Worm (Caenorhabditis elegans): ENCODE data around the gene B0457.4.

Gene B0457.4

DNA sequence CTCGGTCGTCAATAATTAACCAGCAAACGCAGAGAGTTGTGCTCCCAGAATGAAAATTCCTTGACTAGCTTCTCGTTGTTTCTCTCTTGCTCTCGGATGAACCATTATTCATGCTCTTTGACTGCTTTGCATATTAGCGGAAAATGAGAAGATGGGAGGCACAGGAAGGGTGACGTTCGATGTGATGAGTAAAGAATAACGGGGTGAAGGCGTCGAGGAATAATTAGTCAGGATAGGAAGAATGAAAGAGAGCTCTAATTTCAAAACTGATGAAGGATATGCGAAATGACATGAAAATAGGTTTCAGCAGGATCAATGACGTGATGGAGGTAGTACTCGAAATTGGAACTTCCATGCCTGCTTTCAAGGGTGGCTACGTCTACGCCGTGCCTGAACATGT is 39.4 kb upstream of the B0457.4 start:
- no peak for TF ChIP-seq nhr-67 (tag; optimal IDR thresholded peaks at IDR 0.05)
- no peak for TF ChIP-seq hmg-11 (tag; optimal IDR thresholded peaks at IDR 0.05)
- no peak for TF ChIP-seq pqm-1 (tag; optimal IDR thresholded peaks at IDR 0.05)
- TF ChIP-seq ztf-4 (tag; optimal IDR thresholded peaks at IDR 0.05): no peak
- no peak for TF ChIP-seq nhr-237 (tag; optimal IDR thresholded peaks at IDR 0.05)
- no peak for TF ChIP-seq lin-39 (tag; optimal IDR thresholded peaks at IDR 0.05)
- TF ChIP-seq elt-3 (tag; optimal IDR thresholded peaks at IDR 0.05): no peak
- no peak for TF ChIP-seq nhr-76 (tag; optimal IDR thresholded peaks at IDR 0.05)
- no peak for TF ChIP-seq lin-15B (tag; optimal IDR thresholded peaks at IDR 0.05)
- no peak for TF ChIP-seq ztf-11 (tag; optimal IDR thresholded peaks at IDR 0.05)
- no peak for TF ChIP-seq zag-1 (tag; optimal IDR thresholded peaks at IDR 0.05)
- no peak for TF ChIP-seq nfya-1 (tag; optimal IDR thresholded peaks at IDR 0.05; ENCODE audit: insufficient read depth)
- no peak for TF ChIP-seq nhr-77 (tag; optimal IDR thresholded peaks at IDR 0.05)
- TF ChIP-seq sea-2 (GFP tag; optimal IDR thresholded peaks at IDR 0.05): no peak
- TF ChIP-seq R02D3.7 (tag; optimal IDR thresholded peaks at IDR 0.05): no peak
- no peak for TF ChIP-seq nhr-25 (tag; optimal IDR thresholded peaks at IDR 0.05)
- no peak for TF ChIP-seq nhr-12 (tag; optimal IDR thresholded peaks at IDR 0.05)

DNA sequence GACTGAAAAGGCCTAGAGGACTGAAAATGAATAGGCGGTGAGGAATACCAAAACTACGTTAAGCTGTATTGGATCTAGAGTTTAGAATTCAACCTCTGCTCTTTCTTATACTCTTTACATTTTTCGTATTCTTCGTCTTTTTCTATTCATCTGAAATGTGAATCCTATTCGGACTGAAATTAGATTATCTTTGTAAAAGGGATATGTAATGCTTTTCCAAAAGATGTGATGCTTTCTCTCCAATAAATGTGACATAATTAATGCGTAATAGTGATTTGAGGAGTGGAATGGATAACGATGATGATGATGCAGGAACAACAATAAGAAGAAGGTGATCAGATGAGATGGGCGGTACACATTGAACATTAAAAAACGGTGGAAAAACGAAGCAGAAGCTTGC is 36.8 kb upstream of the B0457.4 start:
- no peak for TF ChIP-seq unc-39 (tag; optimal IDR thresholded peaks at IDR 0.05)
- TF ChIP-seq sea-2 (GFP tag; optimal IDR thresholded peaks at IDR 0.05): no peak
- no peak for TF ChIP-seq elt-2 (tag; optimal IDR thresholded peaks at IDR 0.05)
- TF ChIP-seq tbx-2 (tag; optimal IDR thresholded peaks at IDR 0.05): no peak
- TF ChIP-seq nhr-43 (tag; optimal IDR thresholded peaks at IDR 0.05; ENCODE audit: poor library complexity, severe bottlenecking): no peak
- TF ChIP-seq nhr-25 (tag; optimal IDR thresholded peaks at IDR 0.05): no peak
- no peak for TF ChIP-seq elt-3 (tag; optimal IDR thresholded peaks at IDR 0.05)
- TF ChIP-seq egl-5 (tag; optimal IDR thresholded peaks at IDR 0.05): no peak
- TF ChIP-seq lsy-12 (tag; optimal IDR thresholded peaks at IDR 0.05): no peak
- no peak for TF ChIP-seq nhr-67 (tag; optimal IDR thresholded peaks at IDR 0.05)
- TF ChIP-seq snpc-4 (tag; optimal IDR thresholded peaks at IDR 0.05): no peak
- TF ChIP-seq zag-1 (tag; optimal IDR thresholded peaks at IDR 0.05): no peak
- TF ChIP-seq elt-1 (tag; optimal IDR thresholded peaks at IDR 0.05): no peak
- no peak for TF ChIP-seq ceh-16 (tag; optimal IDR thresholded peaks at IDR 0.05)
- TF ChIP-seq ceh-82 (tag; optimal IDR thresholded peaks at IDR 0.05): no peak
- TF ChIP-seq nfya-1 (tag; optimal IDR thresholded peaks at IDR 0.05; ENCODE audit: insufficient read depth): no peak
- no peak for TF ChIP-seq nhr-237 (tag; optimal IDR thresholded peaks at IDR 0.05)
- TF ChIP-seq ceh-9 (tag; optimal IDR thresholded peaks at IDR 0.05): no peak

DNA sequence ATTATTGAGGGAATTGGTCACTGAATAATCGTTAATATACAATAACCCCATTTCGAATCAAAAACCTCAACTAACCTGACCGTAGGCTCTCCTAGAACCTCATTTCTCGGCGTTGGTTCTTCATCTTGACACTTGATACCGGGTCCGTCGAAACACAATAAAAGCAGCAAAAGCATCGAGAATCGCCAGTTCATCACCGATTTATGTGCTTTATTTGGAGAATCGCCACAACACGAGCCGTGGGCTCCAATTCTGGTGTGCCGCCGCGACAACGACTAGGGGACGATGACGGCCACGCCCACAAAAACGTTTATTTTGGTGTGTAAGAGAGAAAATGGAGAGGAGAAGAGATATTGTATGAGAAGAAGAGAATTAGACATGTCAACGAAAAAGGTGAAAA is 35.6 kb upstream of the B0457.4 start, which contains the start of gene cutl-15:
TSS of gene cutl-15 (minus strand) at position 298 of the 400 bp plus-strand sequence.
- TF ChIP-seq nhr-28 (tag; optimal IDR thresholded peaks at IDR 0.05) (no peak), R02D3.7 (tag; optimal IDR thresholded peaks at IDR 0.05) (no peak), nhr-23 (tag; optimal IDR thresholded peaks at IDR 0.05) (no peak), ztf-4 (tag; optimal IDR thresholded peaks at IDR 0.05) (no peak), zag-1 (tag; optimal IDR thresholded peaks at IDR 0.05) (no peak), lin-15B (tag; optimal IDR thresholded peaks at IDR 0.05) (no peak), ceh-82 (tag; optimal IDR thresholded peaks at IDR 0.05) (no peak), skn-1 (tag; optimal IDR thresholded peaks at IDR 0.05) (no peak), ceh-28 (tag; optimal IDR thresholded peaks at IDR 0.05) (no peak), pha-4 (tag; optimal IDR thresholded peaks at IDR 0.05) (no peak), unc-62 (GFP tag; optimal IDR thresholded peaks at IDR 0.05) (no peak), mdl-1 (tag; optimal IDR thresholded peaks at IDR 0.05) (no peak)

DNA sequence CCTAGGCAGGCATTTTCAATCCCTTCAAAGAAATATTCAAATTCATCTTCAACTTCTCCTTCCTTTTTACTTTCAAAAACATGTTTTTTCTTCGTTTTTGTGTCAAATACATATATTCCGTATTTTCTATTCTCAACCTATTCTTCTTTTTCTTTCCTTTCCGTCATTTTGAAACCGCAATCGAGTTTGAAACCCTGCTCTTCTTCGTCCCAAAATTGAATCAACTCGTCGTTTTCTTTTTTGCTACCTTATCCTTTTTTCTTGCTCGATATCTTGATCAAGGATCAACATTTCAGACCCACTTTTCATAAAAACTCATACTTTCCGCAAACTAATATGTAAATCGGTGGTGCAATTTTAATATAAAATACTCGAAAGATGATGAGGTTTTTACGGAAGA is 33.3 kb upstream of the B0457.4 start:
- TF ChIP-seq nhr-237 (tag; optimal IDR thresholded peaks at IDR 0.05) (no peak), nhr-28 (tag; optimal IDR thresholded peaks at IDR 0.05) (no peak), fkh-10 (GFP tag; optimal IDR thresholded peaks at IDR 0.05) (peak; percentile 68), lin-15B (tag; optimal IDR thresholded peaks at IDR 0.05) (no peak), nhr-23 (tag; optimal IDR thresholded peaks at IDR 0.05) (no peak)
